Worm (Caenorhabditis elegans) whole organism, L4/young adult: ENCODE results near the gene Y54F10BM.22.

Experiments
- W03F9.2 ChIP-seq: fragments of 150-350 bp; optimal IDR thresholded peaks from 2 replicates; lab custom pipeline; 2014; ENCODE audit warnings: missing biosample characterization, missing genetic modification characterization
- dao-5 ChIP-seq: sonication (generic microtip); optimal IDR thresholded peaks from 2 replicates; lab custom pipeline; 2016; ENCODE audit warnings: missing genotype, missing genetic modification characterization, moderate library complexity, missing compliant biosample characterization

DNA sequence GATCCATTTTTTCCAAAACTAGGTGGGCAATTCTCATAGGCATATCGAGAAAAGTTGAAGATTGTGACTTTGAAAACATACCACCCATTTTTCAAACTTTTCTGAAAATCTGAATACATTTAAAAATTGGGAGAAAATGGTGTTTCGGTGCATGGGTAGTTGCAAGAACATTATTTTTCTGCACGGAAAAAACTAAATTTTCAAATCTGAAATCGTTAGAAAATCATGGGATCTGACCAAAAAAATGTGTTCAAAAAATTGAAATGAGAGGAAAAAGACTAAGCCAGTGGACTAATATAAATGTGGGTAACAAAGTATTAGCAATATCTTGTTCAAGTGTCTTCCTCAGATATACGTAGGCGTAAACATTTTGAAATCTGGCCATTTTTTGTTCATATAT lies 21.8 kb upstream of the Y54F10BM.22 start, which contains the start of gene fbxa-43:
- TF ChIP-seq W03F9.2 (tag; lab: Kevin White, UChicago): no peak
- TF ChIP-seq dao-5 (tag; lab: Kevin White, UChicago): no peak
